Fruit fly (Drosophila melanogaster) whole organism: ENCODE measurements around the gene E2f1.

Experiments
- CG8478 ChIP-seq: fragments of >200 bp; optimal IDR thresholded peaks from 2 replicates; lab custom pipeline; 2018; ENCODE audit warnings: inconsistent platforms
- Dll ChIP-seq: fragments of >200 bp; optimal IDR thresholded peaks from 2 replicates; lab custom pipeline; 2017
- pan ChIP-seq: fragments of >200 bp; optimal IDR thresholded peaks from 2 replicates; lab custom pipeline; 2017

DNA sequence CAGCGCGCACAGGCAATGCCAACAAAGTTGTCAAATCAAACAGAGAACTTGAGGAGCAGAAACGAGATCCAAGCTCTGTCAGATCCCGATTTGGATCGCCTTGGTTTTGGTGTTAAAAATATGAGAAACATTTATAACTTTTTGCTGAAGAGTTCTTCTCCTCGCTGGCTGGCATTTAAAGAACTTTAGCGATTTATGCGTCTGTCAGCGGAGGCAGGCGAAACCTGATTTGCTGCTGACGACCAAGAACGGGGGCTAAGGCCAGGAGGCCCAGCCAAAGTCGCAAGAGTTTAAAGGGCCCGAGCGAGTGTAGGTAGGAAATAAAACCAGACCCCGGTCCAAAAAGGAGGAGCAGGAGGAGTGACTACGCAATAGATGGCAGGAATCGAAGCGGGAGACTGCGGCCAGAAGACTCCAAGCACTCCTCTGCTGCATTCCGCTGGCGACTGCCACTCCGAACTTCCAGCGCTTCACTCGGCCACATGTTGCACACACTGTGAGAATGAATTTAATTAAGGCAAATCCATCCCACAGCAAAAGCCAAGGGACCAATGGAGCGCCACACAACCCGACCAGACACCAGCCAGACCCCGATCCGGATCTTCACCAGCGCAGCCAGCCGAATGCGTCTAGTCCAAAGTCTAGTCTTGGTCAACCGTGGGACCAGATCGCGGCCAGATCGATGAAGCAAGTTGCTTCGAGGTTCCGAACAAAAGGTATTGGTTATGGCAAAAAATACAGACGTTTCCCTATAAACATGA is 14.6 kb downstream of the E2f1 start:
- TF ChIP-seq CG8478 (lab: Kevin White, UChicago) (no peak), Dll (lab: Kevin White, UChicago) (no peak), pan (lab: Kevin White, UChicago) (no peak)
